Worm (Caenorhabditis elegans) whole organism, young adult: ENCODE results near the gene nhr-269.

Source experiments
- B0261.1 ChIP-seq: sonication (generic microtip); optimal IDR thresholded peaks from 2 replicates; lab custom pipeline; 2016; ENCODE audit warnings: mild to moderate bottlenecking, missing genetic modification characterization, moderate library complexity, missing compliant biosample characterization
- B0336.3 ChIP-seq: fragments of 200-800 bp; sonication (Bioruptor generic); IDR thresholded peaks from 2 replicates; pipeline ENCODE4 v1.3.6; 2022; ENCODE audit warnings: missing genetic modification characterization, missing compliant biosample characterization
- C06A6.2 ChIP-seq: fragments of 200-800 bp; sonication (Bioruptor generic); conservative IDR thresholded peaks from 2 replicates; pipeline ENCODE4 v1.3.6; 2022; ENCODE audit warnings: missing genetic modification characterization, missing compliant biosample characterization
- F33H1.4 ChIP-seq: fragments of 200-800 bp; sonication (Bioruptor generic); IDR thresholded peaks from 2 replicates; pipeline ENCODE4 v1.3.6; 2022; ENCODE audit warnings: missing genetic modification reagents, missing genetic modification characterization, missing compliant biosample characterization
- F39B2.1 ChIP-seq: fragments of 200-800 bp; sonication (Bioruptor generic); IDR thresholded peaks from 2 replicates; pipeline ENCODE4 v1.3.6; 2022; ENCODE audit warnings: missing genetic modification reagents, missing genetic modification characterization, missing compliant biosample characterization
- K11D2.4 ChIP-seq: fragments of 200-800 bp; sonication (Bioruptor generic); IDR thresholded peaks from 2 replicates; pipeline ENCODE4 v1.3.6; 2022; ENCODE audit warnings: missing genetic modification reagents, missing genetic modification characterization, missing compliant biosample characterization
- Y53F4B.3 ChIP-seq: fragments of 200-800 bp; sonication (Bioruptor generic); IDR thresholded peaks from 2 replicates; pipeline ENCODE4 v1.3.6; 2022; ENCODE audit warnings: missing genetic modification reagents, missing genetic modification characterization, missing compliant biosample characterization
- Y95B8A.8 ChIP-seq: fragments of 200-800 bp; sonication (Bioruptor generic); IDR thresholded peaks from 2 replicates; pipeline ENCODE4 v1.3.6; 2022; ENCODE audit warnings: missing genetic modification reagents, missing genetic modification characterization, missing compliant biosample characterization
- athp-1 ChIP-seq: sonication (generic microtip); optimal IDR thresholded peaks from 2 replicates; lab custom pipeline; 2017; ENCODE audit warnings: mild to moderate bottlenecking, missing genetic modification characterization, missing compliant biosample characterization
- attf-3 ChIP-seq: fragments of 200-800 bp; sonication (Bioruptor generic); conservative IDR thresholded peaks from 2 replicates; pipeline ENCODE4 v1.3.6; 2022; ENCODE audit warnings: missing genetic modification reagents, missing genetic modification characterization, missing compliant biosample characterization
- bed-1 ChIP-seq: fragments of 200-800 bp; sonication (Bioruptor generic); IDR thresholded peaks from 2 replicates; pipeline ENCODE4 v1.3.6; 2022; ENCODE audit warnings: missing genetic modification reagents, missing genetic modification characterization, missing compliant biosample characterization
- bed-2 ChIP-seq: fragments of 200-800 bp; sonication (Bioruptor generic); IDR thresholded peaks from 2 replicates; pipeline ENCODE4 v1.3.6; 2022; ENCODE audit warnings: missing genetic modification reagents, missing genetic modification characterization, missing compliant biosample characterization
- cebp-2 ChIP-seq: fragments of 200-800 bp; sonication (Bioruptor generic); IDR thresholded peaks from 2 replicates; pipeline ENCODE4 v1.3.6; 2022; ENCODE audit warnings: missing genetic modification characterization, missing compliant biosample characterization
- ceh-27 ChIP-seq: fragments of 200-800 bp; sonication (Bioruptor generic); optimal IDR thresholded peaks from 2 replicates; lab custom pipeline; 2018; ENCODE audit warnings: mild to moderate bottlenecking, missing genetic modification characterization, moderate library complexity, missing compliant biosample characterization
- ceh-79 ChIP-seq: sonication (generic microtip); optimal IDR thresholded peaks from 2 replicates; lab custom pipeline; 2017; ENCODE audit warnings: mild to moderate bottlenecking, missing genetic modification characterization, missing compliant biosample characterization
- egrh-3 ChIP-seq: fragments of 200-800 bp; sonication (Bioruptor generic); IDR thresholded peaks from 2 replicates; pipeline ENCODE4 v1.3.6; 2022; ENCODE audit warnings: missing genetic modification reagents, missing genetic modification characterization, missing compliant biosample characterization
- gei-17 ChIP-seq: fragments of 200-800 bp; sonication (Bioruptor generic); optimal IDR thresholded peaks from 2 replicates; lab custom pipeline; 2018; ENCODE audit warnings: mild to moderate bottlenecking, missing genetic modification characterization, missing compliant biosample characterization
- hsf-1 ChIP-seq: fragments of 200-800 bp; sonication (Bioruptor generic); IDR thresholded peaks from 2 replicates; pipeline ENCODE4 v1.3.6; 2022; ENCODE audit warnings: missing genetic modification reagents, missing genetic modification characterization, missing compliant biosample characterization
- lag-1 ChIP-seq: fragments of 200-800 bp; sonication (Bioruptor generic); IDR thresholded peaks from 2 replicates; pipeline ENCODE4 v1.3.6; 2022; ENCODE audit warnings: missing genetic modification reagents, missing genetic modification characterization, missing compliant biosample characterization
- let-526 ChIP-seq: fragments of 200-800 bp; sonication (Bioruptor generic); IDR thresholded peaks from 2 replicates; pipeline ENCODE4 v1.3.6; 2022; ENCODE audit warnings: missing genetic modification reagents, missing genetic modification characterization, missing compliant biosample characterization
- lin-35 ChIP-seq, 3 experiments: fragments of 150-350 bp in 2 of 3; sonication (generic microtip) in 1 of 3; optimal IDR thresholded peaks; 2 replicates each; lab custom pipeline; 2014 to 2018; ENCODE audit warnings: missing biosample characterization in 3 of 3, missing genetic modification characterization in 3 of 3, missing genetic modification reagents in 3 of 3
- lin-54 ChIP-seq: fragments of 200-800 bp; sonication (Bioruptor generic); optimal IDR thresholded peaks from 2 replicates; lab custom pipeline; 2018; ENCODE audit warnings: mild to moderate bottlenecking, missing genetic modification characterization, missing compliant biosample characterization
- mcd-1 ChIP-seq: fragments of 200-800 bp; sonication (Bioruptor generic); IDR thresholded peaks from 2 replicates; pipeline ENCODE4 v1.3.6; 2022; ENCODE audit warnings: missing genetic modification reagents, missing genetic modification characterization, missing compliant biosample characterization
- nfyb-1 ChIP-seq: fragments of 200-800 bp; sonication (Bioruptor generic); IDR thresholded peaks from 2 replicates; pipeline ENCODE4 v1.3.6; 2022; ENCODE audit warnings: missing genetic modification reagents, missing genetic modification characterization, missing compliant biosample characterization
- nhr-80 ChIP-seq: sonication (generic microtip); optimal IDR thresholded peaks from 2 replicates; lab custom pipeline; 2016; ENCODE audit warnings: missing genetic modification characterization, missing compliant biosample characterization
- rec-8 ChIP-seq, 2 experiments: sonication (generic microtip); optimal IDR thresholded peaks; 2 replicates each; lab custom pipeline; 2016; ENCODE audit warnings: mild to moderate bottlenecking in 2 of 2, missing genetic modification characterization in 2 of 2, missing genetic modification reagents in 2 of 2, missing genotype in 2 of 2, missing biosample characterization in 1 of 2, missing compliant biosample characterization in 1 of 2, moderate library complexity in 1 of 2
- snpc-3.4 ChIP-seq: sonication (generic microtip); optimal IDR thresholded peaks from 2 replicates; lab custom pipeline; 2017; ENCODE audit warnings: missing genetic modification characterization, mild to moderate bottlenecking, missing compliant biosample characterization, antibody characterized with exemption, moderate library complexity, missing genotype, missing genetic modification reagents
- snpc-4 ChIP-seq, 5 experiments: fragments of 150-350 bp in 1 of 5; sonication (generic microtip) in 4 of 5; optimal IDR thresholded peaks; 2 replicates each; lab custom pipeline; 2014 to 2018; ENCODE audit warnings: missing genetic modification characterization in 5 of 5, missing biosample characterization in 3 of 5, antibody characterized with exemption in 2 of 5, mild to moderate bottlenecking in 2 of 5, missing compliant biosample characterization in 2 of 5, missing genotype in 2 of 5, moderate library complexity in 2 of 5, missing genetic modification reagents in 1 of 5
- sptf-2 ChIP-seq: fragments of 200-800 bp; sonication (Bioruptor generic); optimal IDR thresholded peaks from 2 replicates; lab custom pipeline; 2018; ENCODE audit warnings: mild to moderate bottlenecking, missing genetic modification characterization, missing compliant biosample characterization
- unc-62 ChIP-seq: fragments of 150-350 bp; optimal IDR thresholded peaks from 2 replicates; lab custom pipeline; 2014; ENCODE audit warnings: missing biosample characterization, missing genetic modification reagents, missing genetic modification characterization
- zim-3 ChIP-seq: sonication (generic microtip); optimal IDR thresholded peaks from 2 replicates; lab custom pipeline; 2017; ENCODE audit warnings: mild to moderate bottlenecking, missing genetic modification characterization, moderate library complexity, missing compliant biosample characterization
- ztf-22 ChIP-seq: fragments of 200-800 bp; sonication (Bioruptor generic); optimal IDR thresholded peaks from 2 replicates; lab custom pipeline; 2018; ENCODE audit warnings: mild to moderate bottlenecking, missing genetic modification characterization, moderate library complexity, missing compliant biosample characterization
- ztf-26 ChIP-seq: sonication (generic microtip); optimal IDR thresholded peaks from 2 replicates; lab custom pipeline; 2017; ENCODE audit warnings: missing genetic modification characterization, missing compliant biosample characterization
- ztf-28 ChIP-seq: fragments of 200-800 bp; sonication (Bioruptor generic); IDR thresholded peaks from 2 replicates; pipeline ENCODE4 v1.3.6; 2022; ENCODE audit warnings: missing genetic modification reagents, missing genetic modification characterization, missing compliant biosample characterization
- ztf-3 ChIP-seq: fragments of 200-800 bp; sonication (Bioruptor generic); optimal IDR thresholded peaks from 2 replicates; lab custom pipeline; 2018; ENCODE audit warnings: mild to moderate bottlenecking, missing genetic modification characterization, missing compliant biosample characterization

Gene nhr-269

ce11 chrV:15354648-15355047 is 15.0 kb downstream of the nhr-269 start, which contains the start of gene C29F3.7 (continued):
- no peak for TF ChIP-seq nfyb-1 (GFP tag; lab: Robert Waterston, UW)
- peak; percentile 92 for TF ChIP-seq nhr-80 (tag; lab: Kevin White, UChicago)
- no peak for TF ChIP-seq lin-54 (GFP tag; lab: Kevin White, UChicago)
- no peak for TF ChIP-seq rec-8 (tag; optimal IDR thresholded peaks at IDR 0.05; lab: Kevin White, UChicago)

ce11 chrV:15352376-15352775 is 17.2 kb downstream of the nhr-269 start, which contains the start of gene srx-58:
TSS of gene srx-58 (plus strand) at chrV:15352676.
- TF ChIP-seq ztf-28 (GFP tag; lab: Robert Waterston, UW) = no peak
- no peak for TF ChIP-seq lin-35 (GFP tag; optimal IDR thresholded peaks at IDR 0.05; lab: Kevin White, UChicago)
- no peak for TF ChIP-seq athp-1 (tag; lab: Kevin White, UChicago)
- no peak for TF ChIP-seq snpc-3.4 (tag; lab: Kevin White, UChicago)
- TF ChIP-seq egrh-3 (GFP tag; lab: Robert Waterston, UW) = no peak
- TF ChIP-seq B0336.3 (GFP tag; lab: Robert Waterston, UW) = no peak
- no peak for TF ChIP-seq gei-17
- no peak for TF ChIP-seq ztf-26
- TF ChIP-seq, all 124 proteins: peak for 0

ce11 chrV:15350615-15351014 is 19.0 kb downstream of the nhr-269 start, which contains the start of gene clec-231:
TSS of gene clec-231 (minus strand) at chrV:15350715.
- no peak for TF ChIP-seq bed-1 (GFP tag; lab: Robert Waterston, UW)
- no peak for TF ChIP-seq F33H1.4
- no peak for TF ChIP-seq cebp-2 (GFP tag; lab: Robert Waterston, UW)
- TF ChIP-seq B0261.1 (tag; lab: Kevin White, UChicago) = no peak
- no peak for TF ChIP-seq attf-3
- no peak for TF ChIP-seq Y53F4B.3 (GFP tag; lab: Robert Waterston, UW)
- TF ChIP-seq let-526 (GFP tag; lab: Robert Waterston, UW) = no peak
- no peak for TF ChIP-seq mcd-1 (GFP tag; lab: Robert Waterston, UW)
- TF ChIP-seq sptf-2 (GFP tag; lab: Kevin White, UChicago) = no peak
- TF ChIP-seq B0336.3 (GFP tag; lab: Robert Waterston, UW) = no peak
- TF ChIP-seq F39B2.1 (GFP tag; lab: Robert Waterston, UW) = no peak
- no peak for TF ChIP-seq K11D2.4 (GFP tag; lab: Robert Waterston, UW)
- no peak for TF ChIP-seq zim-3 (tag; lab: Kevin White, UChicago)
- no peak for TF ChIP-seq unc-62 (GFP tag; lab: Kevin White, UChicago)
- no peak for TF ChIP-seq hsf-1
- no peak for TF ChIP-seq ztf-3 (GFP tag; lab: Kevin White, UChicago)
- no peak for TF ChIP-seq ceh-79 (tag; lab: Kevin White, UChicago)
- no peak for TF ChIP-seq snpc-4 (GFP tag; optimal IDR thresholded peaks at IDR 0.05; lab: Kevin White, UChicago)
- no peak for TF ChIP-seq snpc-4 (tag; optimal IDR thresholded peaks at IDR 0.05; lab: Kevin White, UChicago)
- TF ChIP-seq, all 124 proteins: peak for 0

ce11 chrV:15349044-15349443 is 20.6 kb downstream of the nhr-269 start, which contains the start of gene clec-230:
TSS of gene clec-230 (minus strand) at chrV:15349144.
- no peak for TF ChIP-seq Y95B8A.8 (GFP tag; lab: Robert Waterston, UW)
- no peak for TF ChIP-seq cebp-2 (GFP tag; lab: Robert Waterston, UW)
- no peak for TF ChIP-seq ztf-22 (GFP tag; lab: Kevin White, UChicago)
- no peak for TF ChIP-seq K11D2.4 (GFP tag; lab: Robert Waterston, UW)
- no peak for TF ChIP-seq lag-1
- TF ChIP-seq ceh-27 (GFP tag; lab: Kevin White, UChicago) = no peak
- TF ChIP-seq bed-1 (GFP tag; lab: Robert Waterston, UW) = no peak
- no peak for TF ChIP-seq C06A6.2 (GFP tag; lab: Robert Waterston, UW)
- TF ChIP-seq bed-2 = no peak
- no peak for TF ChIP-seq ceh-79 (tag; lab: Kevin White, UChicago)
- no peak for TF ChIP-seq nhr-80 (tag; lab: Kevin White, UChicago)
- TF ChIP-seq, all 124 proteins: peak for 0
